Worm (Caenorhabditis elegans) whole organism, young adult: ENCODE results near the gene nos-3.

ENCODE experiments used
- B0336.3 ChIP-seq: fragments of 200-800 bp; sonication (Bioruptor generic); IDR thresholded peaks from 2 replicates; pipeline ENCODE4 v1.3.6; 2022; ENCODE audit warnings: missing genetic modification characterization, missing compliant biosample characterization
- F10E7.11 ChIP-seq: sonication (generic microtip); optimal IDR thresholded peaks from 2 replicates; lab custom pipeline; 2017; ENCODE audit warnings: mild to moderate bottlenecking, missing genetic modification characterization, moderate library complexity, missing compliant biosample characterization
- F52B5.7 ChIP-seq: sonication (generic microtip); optimal IDR thresholded peaks from 2 replicates; lab custom pipeline; 2016; ENCODE audit warnings: mild to moderate bottlenecking, missing genetic modification characterization, missing compliant biosample characterization
- F57A8.1 ChIP-seq: fragments of 200-800 bp; sonication (Bioruptor generic); optimal IDR thresholded peaks from 2 replicates; lab custom pipeline; 2018; ENCODE audit warnings: mild to moderate bottlenecking, missing genetic modification characterization, moderate library complexity, missing compliant biosample characterization
- F57C9.4 ChIP-seq: sonication (generic microtip); optimal IDR thresholded peaks from 2 replicates; lab custom pipeline; 2017; ENCODE audit warnings: mild to moderate bottlenecking, missing genetic modification characterization, missing compliant biosample characterization
- K11D2.4 ChIP-seq: fragments of 200-800 bp; sonication (Bioruptor generic); IDR thresholded peaks from 2 replicates; pipeline ENCODE4 v1.3.6; 2022; ENCODE audit warnings: missing genetic modification reagents, missing genetic modification characterization, missing compliant biosample characterization
- Y53F4B.3 ChIP-seq: fragments of 200-800 bp; sonication (Bioruptor generic); IDR thresholded peaks from 2 replicates; pipeline ENCODE4 v1.3.6; 2022; ENCODE audit warnings: missing genetic modification reagents, missing genetic modification characterization, missing compliant biosample characterization
- Y53G8AR.9 ChIP-seq: fragments of 200-800 bp; sonication (Bioruptor generic); conservative IDR thresholded peaks from 2 replicates; pipeline ENCODE4 v1.3.6; 2022; ENCODE audit warnings: missing genetic modification reagents, missing genetic modification characterization, missing compliant biosample characterization
- Y56A3A.18 ChIP-seq: fragments of 200-800 bp; sonication (Bioruptor generic); IDR thresholded peaks from 2 replicates; pipeline ENCODE4 v1.3.6; 2022; ENCODE audit warnings: missing genetic modification reagents, missing genetic modification characterization, missing compliant biosample characterization
- Y79H2A.3 ChIP-seq: fragments of 200-800 bp; sonication (Bioruptor generic); conservative IDR thresholded peaks from 2 replicates; pipeline ENCODE4 v1.3.6; 2022; ENCODE audit warnings: missing genetic modification reagents, missing genetic modification characterization, missing compliant biosample characterization
- ZK185.1 ChIP-seq: sonication (generic microtip); optimal IDR thresholded peaks from 2 replicates; lab custom pipeline; 2016; ENCODE audit warnings: mild to moderate bottlenecking, missing genetic modification characterization, missing compliant biosample characterization; ENCODE audit not compliant: poor library complexity, severe bottlenecking
- aptf-2 ChIP-seq: fragments of 200-800 bp; sonication (Bioruptor generic); conservative IDR thresholded peaks from 2 replicates; pipeline ENCODE4 v1.3.6; 2022; ENCODE audit warnings: missing genetic modification reagents, missing genetic modification characterization, missing compliant biosample characterization
- aptf-3 ChIP-seq: fragments of 200-800 bp; sonication (Bioruptor generic); IDR thresholded peaks from 2 replicates; pipeline ENCODE4 v1.3.6; 2022; ENCODE audit warnings: missing genetic modification characterization, missing compliant biosample characterization
- attf-5 ChIP-seq: fragments of 200-800 bp; sonication (Bioruptor generic); optimal IDR thresholded peaks from 2 replicates; lab custom pipeline; 2018; ENCODE audit warnings: mild to moderate bottlenecking, missing genetic modification characterization, missing compliant biosample characterization
- attf-6 ChIP-seq: fragments of 200-800 bp; sonication (Bioruptor generic); IDR thresholded peaks from 2 replicates; pipeline ENCODE4 v1.3.6; 2022; ENCODE audit warnings: missing genetic modification reagents, missing genetic modification characterization, missing compliant biosample characterization
- bed-1 ChIP-seq: fragments of 200-800 bp; sonication (Bioruptor generic); IDR thresholded peaks from 2 replicates; pipeline ENCODE4 v1.3.6; 2022; ENCODE audit warnings: missing genetic modification reagents, missing genetic modification characterization, missing compliant biosample characterization
- ccch-3 ChIP-seq: fragments of 200-800 bp; sonication (Bioruptor generic); optimal IDR thresholded peaks from 2 replicates; lab custom pipeline; 2018; ENCODE audit warnings: mild to moderate bottlenecking, missing genetic modification characterization, missing compliant biosample characterization
- cebp-2 ChIP-seq: fragments of 200-800 bp; sonication (Bioruptor generic); IDR thresholded peaks from 2 replicates; pipeline ENCODE4 v1.3.6; 2022; ENCODE audit warnings: missing genetic modification characterization, missing compliant biosample characterization
- ceh-58 ChIP-seq: fragments of 200-800 bp; sonication (Bioruptor generic); IDR thresholded peaks from 2 replicates; pipeline ENCODE4 v1.3.6; 2022; ENCODE audit warnings: missing genetic modification characterization, missing compliant biosample characterization
- ceh-91 ChIP-seq: fragments of 200-800 bp; sonication (Bioruptor generic); IDR thresholded peaks from 2 replicates; pipeline ENCODE4 v1.3.6; 2022; ENCODE audit warnings: missing genetic modification reagents, missing genetic modification characterization, missing compliant biosample characterization
- dpl-1 ChIP-seq: fragments of 150-350 bp; optimal IDR thresholded peaks from 2 replicates; lab custom pipeline; 2014; ENCODE audit warnings: missing biosample characterization, missing genetic modification reagents, missing genetic modification characterization
- fkh-3 ChIP-seq: sonication (generic microtip); optimal IDR thresholded peaks from 2 replicates; lab custom pipeline; 2016; ENCODE audit warnings: mild to moderate bottlenecking, missing genetic modification characterization, missing compliant biosample characterization
- gei-17 ChIP-seq: fragments of 200-800 bp; sonication (Bioruptor generic); optimal IDR thresholded peaks from 2 replicates; lab custom pipeline; 2018; ENCODE audit warnings: mild to moderate bottlenecking, missing genetic modification characterization, missing compliant biosample characterization
- him-1 ChIP-seq: sonication (generic microtip); optimal IDR thresholded peaks from 2 replicates; lab custom pipeline; 2016; ENCODE audit warnings: missing genotype, missing genetic modification reagents, missing genetic modification characterization, missing compliant biosample characterization
- hmg-1.2 ChIP-seq: fragments of 200-800 bp; sonication (Bioruptor generic); IDR thresholded peaks from 2 replicates; pipeline ENCODE4 v1.3.6; 2022; ENCODE audit warnings: missing genetic modification reagents, missing genetic modification characterization, missing compliant biosample characterization
- hrde-1 ChIP-seq: sonication (generic microtip); optimal IDR thresholded peaks from 2 replicates; lab custom pipeline; 2016; ENCODE audit warnings: missing genetic modification characterization, mild to moderate bottlenecking, missing compliant biosample characterization, moderate library complexity, missing genotype, missing genetic modification reagents, borderline replicate concordance
- lag-1 ChIP-seq: fragments of 200-800 bp; sonication (Bioruptor generic); IDR thresholded peaks from 2 replicates; pipeline ENCODE4 v1.3.6; 2022; ENCODE audit warnings: missing genetic modification reagents, missing genetic modification characterization, missing compliant biosample characterization
- let-607 ChIP-seq, 2 experiments: fragments of 200-800 bp in 1 of 2; sonication (Bioruptor generic) in 1 of 2; sonication (generic microtip) in 1 of 2; optimal IDR thresholded peaks; 2 replicates each; lab custom pipeline; 2016 to 2018; ENCODE audit warnings: mild to moderate bottlenecking in 2 of 2, missing compliant biosample characterization in 2 of 2, missing genetic modification characterization in 2 of 2, moderate library complexity in 2 of 2, missing genotype in 1 of 2
- lsl-1 ChIP-seq: fragments of 200-800 bp; sonication (Bioruptor generic); optimal IDR thresholded peaks from 2 replicates; lab custom pipeline; 2018; ENCODE audit warnings: mild to moderate bottlenecking, missing genetic modification characterization, moderate library complexity, missing compliant biosample characterization
- madf-3 ChIP-seq: fragments of 200-800 bp; sonication (Bioruptor generic); IDR thresholded peaks from 2 replicates; pipeline ENCODE4 v1.3.6; 2022; ENCODE audit warnings: missing genetic modification reagents, missing genetic modification characterization, missing compliant biosample characterization
- madf-8 ChIP-seq: fragments of 200-800 bp; sonication (Bioruptor generic); conservative IDR thresholded peaks from 2 replicates; pipeline ENCODE4 v1.3.6; 2022; ENCODE audit warnings: missing genetic modification reagents, missing genetic modification characterization, missing compliant biosample characterization
- mel-28 ChIP-seq: sonication (generic microtip); optimal IDR thresholded peaks from 2 replicates; lab custom pipeline; 2016; ENCODE audit warnings: borderline replicate concordance, mild to moderate bottlenecking, missing genetic modification characterization, missing compliant biosample characterization
- nfya-2 ChIP-seq: fragments of 200-800 bp; sonication (Bioruptor generic); IDR thresholded peaks from 2 replicates; pipeline ENCODE4 v1.3.6; 2022; ENCODE audit warnings: missing genetic modification reagents, missing genetic modification characterization, missing compliant biosample characterization
- nfyb-1 ChIP-seq: fragments of 200-800 bp; sonication (Bioruptor generic); IDR thresholded peaks from 2 replicates; pipeline ENCODE4 v1.3.6; 2022; ENCODE audit warnings: missing genetic modification reagents, missing genetic modification characterization, missing compliant biosample characterization
- nhr-27 ChIP-seq: fragments of 200-800 bp; sonication (Bioruptor generic); optimal IDR thresholded peaks from 2 replicates; lab custom pipeline; 2018; ENCODE audit warnings: mild to moderate bottlenecking, missing genetic modification characterization, moderate library complexity, missing compliant biosample characterization
- nhr-90 ChIP-seq: sonication (generic microtip); optimal IDR thresholded peaks from 2 replicates; lab custom pipeline; 2016; ENCODE audit warnings: missing genotype, mild to moderate bottlenecking, missing genetic modification characterization, missing compliant biosample characterization
- pbrm-1 ChIP-seq: fragments of 200-800 bp; sonication (Bioruptor generic); IDR thresholded peaks from 2 replicates; pipeline ENCODE4 v1.3.6; 2022; ENCODE audit warnings: missing genetic modification reagents, missing genetic modification characterization, missing compliant biosample characterization
- pha-4 ChIP-seq: fragments of 150-350 bp; sonication (generic microtip); optimal IDR thresholded peaks from 2 replicates; lab custom pipeline; 2014; ENCODE audit warnings: missing biosample characterization, missing genetic modification reagents, missing genetic modification characterization
- rcor-1 ChIP-seq: fragments of 200-800 bp; sonication (Bioruptor generic); IDR thresholded peaks from 2 replicates; pipeline ENCODE4 v1.3.6; 2022; ENCODE audit warnings: missing genetic modification reagents, missing genetic modification characterization, missing compliant biosample characterization
- rec-8 ChIP-seq, 2 experiments: sonication (generic microtip); optimal IDR thresholded peaks; 2 replicates each; lab custom pipeline; 2016; ENCODE audit warnings: mild to moderate bottlenecking in 2 of 2, missing genetic modification characterization in 2 of 2, missing genetic modification reagents in 2 of 2, missing genotype in 2 of 2, missing biosample characterization in 1 of 2, missing compliant biosample characterization in 1 of 2, moderate library complexity in 1 of 2
- repo-1 ChIP-seq: sonication (generic microtip); optimal IDR thresholded peaks from 2 replicates; lab custom pipeline; 2017; ENCODE audit warnings: mild to moderate bottlenecking, missing genetic modification characterization, missing compliant biosample characterization
- snpc-3.4 ChIP-seq: sonication (generic microtip); optimal IDR thresholded peaks from 2 replicates; lab custom pipeline; 2017; ENCODE audit warnings: missing genetic modification characterization, mild to moderate bottlenecking, missing compliant biosample characterization, antibody characterized with exemption, moderate library complexity, missing genotype, missing genetic modification reagents
- snpc-4 ChIP-seq, 5 experiments: fragments of 150-350 bp in 1 of 5; sonication (generic microtip) in 4 of 5; optimal IDR thresholded peaks; 2 replicates each; lab custom pipeline; 2014 to 2018; ENCODE audit warnings: missing genetic modification characterization in 5 of 5, missing biosample characterization in 3 of 5, antibody characterized with exemption in 2 of 5, mild to moderate bottlenecking in 2 of 5, missing compliant biosample characterization in 2 of 5, missing genotype in 2 of 5, moderate library complexity in 2 of 5, missing genetic modification reagents in 1 of 5
- somi-1 ChIP-seq: fragments of 200-800 bp; sonication (Bioruptor generic); optimal IDR thresholded peaks from 2 replicates; lab custom pipeline; 2018; ENCODE audit warnings: mild to moderate bottlenecking, missing genetic modification characterization, missing compliant biosample characterization
- tlf-1 ChIP-seq: fragments of 200-800 bp; sonication (Bioruptor generic); optimal IDR thresholded peaks from 2 replicates; lab custom pipeline; 2018; ENCODE audit warnings: mild to moderate bottlenecking, missing genetic modification characterization, missing compliant biosample characterization
- unc-130 ChIP-seq: sonication (generic microtip); optimal IDR thresholded peaks from 2 replicates; lab custom pipeline; 2016; ENCODE audit warnings: missing genetic modification reagents, missing genetic modification characterization, missing compliant biosample characterization
- zim-3 ChIP-seq: sonication (generic microtip); optimal IDR thresholded peaks from 2 replicates; lab custom pipeline; 2017; ENCODE audit warnings: mild to moderate bottlenecking, missing genetic modification characterization, moderate library complexity, missing compliant biosample characterization
- ztf-3 ChIP-seq: fragments of 200-800 bp; sonication (Bioruptor generic); optimal IDR thresholded peaks from 2 replicates; lab custom pipeline; 2018; ENCODE audit warnings: mild to moderate bottlenecking, missing genetic modification characterization, missing compliant biosample characterization

The nos-3 gene

ce11 chrII:9746069-9746468 lies at the start of gene nos-3, which contains the start of gene Y53C12B.1 (continued):
- TF ChIP-seq tlf-1 (GFP tag; lab: Kevin White, UChicago) (no peak), Y56A3A.18 (GFP tag; lab: Robert Waterston, UW) (no peak), ceh-91 (peak; percentile 39; the same call in 1 of the 2 replicates), repo-1 (tag; lab: Kevin White, UChicago) (no peak), him-1 (no peak), madf-8 (GFP tag; lab: Robert Waterston, UW) (no peak), snpc-4 (GFP tag; optimal IDR thresholded peaks at IDR 0.05; lab: Kevin White, UChicago) (peak; percentile 7), snpc-4 (tag; optimal IDR thresholded peaks at IDR 0.05; lab: Kevin White, UChicago) (peak in 3 of 4 experiments; percentile 26 to 72 (median 49)), hmg-1.2 (GFP tag; lab: Robert Waterston, UW) (peak; percentile 40; the same call in 1 of the 2 replicates), Y53F4B.3 (GFP tag; lab: Robert Waterston, UW) (no peak), somi-1 (GFP tag; lab: Kevin White, UChicago) (no peak), pbrm-1 (GFP tag; lab: Robert Waterston, UW) (peak; percentile 66), ceh-58 (GFP tag; lab: Robert Waterston, UW) (no peak), K11D2.4 (GFP tag; lab: Robert Waterston, UW) (no peak), F10E7.11 (tag; lab: Kevin White, UChicago) (no peak), B0336.3 (GFP tag; lab: Robert Waterston, UW) (no peak), attf-6 (GFP tag; lab: Robert Waterston, UW) (no peak), rec-8 (tag; optimal IDR thresholded peaks at IDR 0.05; lab: Kevin White, UChicago) (no peak), aptf-3 (GFP tag; lab: Robert Waterston, UW) (no peak), aptf-2 (GFP tag; lab: Robert Waterston, UW) (no peak), nhr-27 (no peak), mel-28 (tag; lab: Kevin White, UChicago) (no peak), nhr-90 (tag; lab: Kevin White, UChicago) (no peak), madf-3 (GFP tag; lab: Robert Waterston, UW) (no peak), lsl-1 (GFP tag; lab: Kevin White, UChicago) (peak; percentile 90), F57A8.1 (GFP tag; lab: Kevin White, UChicago) (no peak), zim-3 (tag; lab: Kevin White, UChicago) (no peak), let-607 (tag; optimal IDR thresholded peaks at IDR 0.05; lab: Kevin White, UChicago) (no peak), lag-1 (no peak), unc-130 (GFP tag; lab: Kevin White, UChicago) (no peak), F52B5.7 (tag; lab: Kevin White, UChicago) (no peak), dpl-1 (GFP tag; lab: Kevin White, UChicago) (no peak), ztf-3 (GFP tag; lab: Kevin White, UChicago) (no peak), F57C9.4 (tag; lab: Kevin White, UChicago) (no peak), nfyb-1 (GFP tag; lab: Robert Waterston, UW) (no peak), fkh-3 (tag; lab: Kevin White, UChicago) (no peak), ccch-3 (GFP tag; lab: Kevin White, UChicago) (no peak), hrde-1 (no peak), nfya-2 (GFP tag; lab: Robert Waterston, UW) (no peak), Y79H2A.3 (GFP tag; lab: Robert Waterston, UW) (no peak), rcor-1 (GFP tag; lab: Robert Waterston, UW) (peak; percentile 59), bed-1 (GFP tag; lab: Robert Waterston, UW) (no peak), cebp-2 (GFP tag; lab: Robert Waterston, UW) (no peak), attf-5 (GFP tag; lab: Kevin White, UChicago) (peak; percentile 50), gei-17 (no peak), ZK185.1 (peak; percentile 46), Y53G8AR.9 (GFP tag; lab: Robert Waterston, UW) (no peak), pha-4 (tag; lab: Kevin White, UChicago) (peak; percentile 6), snpc-3.4 (tag; lab: Kevin White, UChicago) (no peak)
